Fruit fly (Drosophila melanogaster): ENCODE results near the gene CG3402.

CG3402 gene

DNA sequence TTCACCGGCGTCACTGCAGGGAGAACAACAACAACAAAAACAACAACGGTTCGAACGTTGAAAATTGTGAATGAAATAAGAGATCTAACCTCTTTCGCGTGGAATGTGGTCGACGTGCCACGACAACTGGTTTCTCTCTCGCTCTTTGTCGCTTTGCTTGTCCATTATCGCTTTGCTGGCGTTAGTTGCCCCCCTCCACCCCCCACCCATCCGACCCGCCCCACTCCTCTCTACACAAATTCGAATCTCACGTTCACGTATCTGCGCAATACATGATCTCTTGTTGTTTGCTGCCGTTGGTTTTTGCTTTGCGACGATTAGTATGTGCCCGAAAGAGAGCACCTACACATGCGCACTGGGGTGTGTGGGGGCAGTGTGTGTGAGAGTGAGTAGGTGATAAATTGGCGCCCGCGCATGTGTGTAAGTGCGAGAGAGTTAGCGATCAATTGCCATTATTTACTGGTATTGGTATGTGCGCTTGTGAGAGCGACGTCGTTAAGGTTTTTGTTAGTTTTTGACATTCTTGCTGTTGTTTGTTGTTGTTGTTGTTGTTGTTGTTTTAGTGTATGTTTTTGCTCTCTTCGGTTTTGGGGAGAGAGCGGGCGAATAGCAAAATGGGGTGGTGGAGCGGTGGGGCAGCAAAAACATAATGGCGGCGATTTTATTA is 36.1 kb downstream of the CG3402 start (continued):
- no peak for TF ChIP-seq E2f2 (GFP tag; IDR thresholded peaks at IDR 0.05)
- peak; percentile 41 for TF ChIP-seq lab (GFP tag; optimal IDR thresholded peaks at IDR 0.05)
- no peak for TF ChIP-seq CG8281 (tag; optimal IDR thresholded peaks at IDR 0.05)
- no peak for TF ChIP-seq ATbp (GFP tag; optimal IDR thresholded peaks at IDR 0.05)
- no peak for TF ChIP-seq Ada2b (GFP tag; IDR thresholded peaks at IDR 0.05)
- TF ChIP-seq Myb (GFP tag; optimal IDR thresholded peaks at IDR 0.05): no peak
- no peak for TF ChIP-seq NK7.1 (GFP tag; optimal IDR thresholded peaks at IDR 0.05)
- TF ChIP-seq Nf-YA (GFP tag; IDR thresholded peaks at IDR 0.05): 0 out of 2 replicates have a peak, but pooled peaks have one; percentile 6
- TF ChIP-seq zen2 (GFP tag; IDR thresholded peaks at IDR 0.05; ENCODE audit: partially characterized antibody): no peak; the same call in 2 of the 3 replicates
- TF ChIP-seq so (GFP tag; IDR thresholded peaks at IDR 0.05): peak; percentile 68; the same call in 2 of the 3 replicates
- no peak for TF ChIP-seq ham (GFP tag; IDR thresholded peaks at IDR 0.05)
- peak; percentile 21 for TF ChIP-seq fd64A (GFP tag; optimal IDR thresholded peaks at IDR 0.05)
- TF ChIP-seq CG1602 (GFP tag; optimal IDR thresholded peaks at IDR 0.05): no peak
- TF ChIP-seq CG7556 (GFP tag; optimal IDR thresholded peaks at IDR 0.05): no peak
- TF ChIP-seq Ravus (GFP tag; IDR thresholded peaks at IDR 0.05): no peak
- TF ChIP-seq CG10147 (GFP tag; optimal IDR thresholded peaks at IDR 0.05): no peak
- no peak for TF ChIP-seq peb (GFP tag; IDR thresholded peaks at IDR 0.05)
- TF ChIP-seq Ets65A (GFP tag): no peak
- TF ChIP-seq Mrtf (GFP tag; IDR thresholded peaks at IDR 0.05): no peak
- TF ChIP-seq CG8359 (GFP tag; optimal IDR thresholded peaks at IDR 0.05; ENCODE audit: borderline replicate concordance): no peak
- peak; percentile 100 for TF ChIP-seq sd (tag; optimal IDR thresholded peaks at IDR 0.05)
- TF ChIP-seq CG5180 (GFP tag; optimal IDR thresholded peaks at IDR 0.05): peak; percentile 2
- TF ChIP-seq GATAe (GFP tag; conservative IDR thresholded peaks at IDR 0.05): peak; percentile 61
- TF ChIP-seq knrl (GFP tag; IDR thresholded peaks at IDR 0.05; ENCODE audit: partially characterized antibody): no peak
- TF ChIP-seq psq (GFP tag; optimal IDR thresholded peaks at IDR 0.05): no peak
- TF ChIP-seq CG9727 (GFP tag; optimal IDR thresholded peaks at IDR 0.05): no peak
- TF ChIP-seq CG11398 (GFP tag; optimal IDR thresholded peaks at IDR 0.05): no peak
- no peak for TF ChIP-seq sob (GFP tag; IDR thresholded peaks at IDR 0.05)
- no peak for TF ChIP-seq ranshi (GFP tag; IDR thresholded peaks at IDR 0.05)
- TF ChIP-seq CG10321 (GFP tag; IDR thresholded peaks at IDR 0.05): 0 out of 2 replicates have a peak, but pooled peaks have one; percentile 39
- peak; percentile 72 for TF ChIP-seq pros (GFP tag; optimal IDR thresholded peaks at IDR 0.05)
- TF ChIP-seq CG18476 (GFP tag; optimal IDR thresholded peaks at IDR 0.05): no peak
- peak; percentile 12 for TF ChIP-seq ewg (GFP tag; optimal IDR thresholded peaks at IDR 0.05)
- TF ChIP-seq Spps (tag; optimal IDR thresholded peaks at IDR 0.05): no peak
- TF ChIP-seq bcd (GFP tag; optimal IDR thresholded peaks at IDR 0.05): no peak
- no peak for TF ChIP-seq CG10431 (GFP tag; optimal IDR thresholded peaks at IDR 0.05)
- no peak for TF ChIP-seq br (optimal IDR thresholded peaks at IDR 0.05)
- TF ChIP-seq Tbp (GFP tag; optimal IDR thresholded peaks at IDR 0.05): no peak
- TF ChIP-seq Vsx1 (GFP tag; optimal IDR thresholded peaks at IDR 0.05): no peak
- TF ChIP-seq CG14710 (tag; optimal IDR thresholded peaks at IDR 0.05): no peak
- no peak for TF ChIP-seq Doc3 (GFP tag; IDR thresholded peaks at IDR 0.05; ENCODE audit: partially characterized antibody)
- TF ChIP-seq chm (GFP tag; IDR thresholded peaks at IDR 0.05): peak; percentile 53
- TF ChIP-seq MBD-R2 (GFP tag; IDR thresholded peaks at IDR 0.05): peak; percentile 27; the same call in 1 of the 2 replicates
- 0 out of 3 replicates have a peak, but pooled peaks have one; percentile 6 for TF ChIP-seq CG11695 (GFP tag; IDR thresholded peaks at IDR 0.05)
- TF ChIP-seq exex (tag; optimal IDR thresholded peaks at IDR 0.05): peak; percentile 72
- TF ChIP-seq CG2120 (GFP tag; optimal IDR thresholded peaks at IDR 0.05): no peak
- TF ChIP-seq Dip3 (GFP tag; optimal IDR thresholded peaks at IDR 0.05): no peak
- no peak for TF ChIP-seq CG4424 (GFP tag; optimal IDR thresholded peaks at IDR 0.05)
- TF ChIP-seq CG14860 (GFP tag; IDR thresholded peaks at IDR 0.05; ENCODE audit: partially characterized antibody): no peak
- TF ChIP-seq CG4360 (GFP tag; IDR thresholded peaks at IDR 0.05): peak; percentile 91

All from whole organism, embryonic.